Fruit fly (Drosophila melanogaster) whole organism, embryonic: Measurements from ENCODE around the gene CG32432.
A peak's percentile ranks its signal among the peaks of the same experiment; 100 is the strongest.

ENCODE experiments used
- ATbp ChIP-seq: fragments of 200-800 bp; sonication (Bioruptor generic); optimal IDR thresholded peaks from 2 replicates; lab custom pipeline; 2017; ENCODE audit warnings: missing biosample characterization, mild to moderate bottlenecking, missing genetic modification characterization, missing genetic modification reagents
- Aef1 ChIP-seq: fragments of 200-800 bp; sonication (Bioruptor generic); IDR thresholded peaks from 3 replicates; pipeline ENCODE4 v1.3.6; 2022; ENCODE audit warnings: missing biosample characterization, missing genetic modification characterization
- Asciz ChIP-seq: fragments of 200-800 bp; sonication (Bioruptor generic); optimal IDR thresholded peaks from 2 replicates; lab custom pipeline; 2017; ENCODE audit warnings: missing biosample characterization, mild to moderate bottlenecking, missing genetic modification characterization, missing genetic modification reagents
- Awh ChIP-seq: fragments of 200-800 bp; sonication (Bioruptor generic); IDR thresholded peaks from 2 replicates; pipeline ENCODE4, ENCODE4 v1.3.6; 2022; ENCODE audit warnings: missing biosample characterization, missing genetic modification characterization
- BEAF-32 ChIP-seq: fragments of 200-800 bp; sonication (Bioruptor generic); optimal IDR thresholded peaks from 3 replicates; lab custom pipeline; 2017; ENCODE audit warnings: missing biosample characterization, missing genetic modification characterization, mild to moderate bottlenecking, moderate library complexity, missing genetic modification reagents
- BtbVII ChIP-seq: fragments of 200-800 bp; sonication (Bioruptor generic); optimal IDR thresholded peaks from 3 replicates; lab custom pipeline; 2017; ENCODE audit warnings: missing biosample characterization, mild to moderate bottlenecking, missing genetic modification characterization
- CG10209 ChIP-seq: fragments of 200-800 bp; sonication (Bioruptor generic); optimal IDR thresholded peaks from 3 replicates; lab custom pipeline; 2017; ENCODE audit warnings: missing biosample characterization, mild to moderate bottlenecking, missing genetic modification characterization, missing genetic modification reagents
- CG1024 ChIP-seq: fragments of 200-800 bp; sonication (Bioruptor generic); IDR thresholded peaks from 2 replicates; pipeline ENCODE4 v1.3.6; 2022; ENCODE audit warnings: missing biosample characterization, missing genetic modification characterization
- CG10959 ChIP-seq: fragments of 200-800 bp; sonication (Bioruptor generic); IDR thresholded peaks from 2 replicates; pipeline ENCODE4 v1.3.6; 2022; ENCODE audit warnings: missing biosample characterization, missing genetic modification characterization
- CG11696 ChIP-seq: fragments of 200-800 bp; sonication (Bioruptor generic); IDR thresholded peaks from 2 replicates; pipeline ENCODE4 v1.3.6; 2022; ENCODE audit warnings: missing biosample characterization, missing genetic modification characterization
- CG12071 ChIP-seq: fragments of 200-800 bp; sonication (Bioruptor generic); optimal IDR thresholded peaks from 3 replicates; lab custom pipeline; 2018; ENCODE audit warnings: missing biosample characterization, mild to moderate bottlenecking, missing genetic modification characterization
- CG12219 ChIP-seq: fragments of 200-800 bp; sonication (Bioruptor generic); optimal IDR thresholded peaks from 3 replicates; lab custom pipeline; 2018; ENCODE audit warnings: missing biosample characterization, mild to moderate bottlenecking, missing genetic modification characterization
- CG12769 ChIP-seq: fragments of 200-800 bp; sonication (Bioruptor generic); optimal IDR thresholded peaks from 2 replicates; lab custom pipeline; 2019; ENCODE audit warnings: missing biosample characterization, mild to moderate bottlenecking, missing genetic modification characterization, moderate library complexity
- CG15269 ChIP-seq: fragments of 200-800 bp; sonication (Bioruptor generic); optimal IDR thresholded peaks from 2 replicates; lab custom pipeline; 2018; ENCODE audit warnings: missing biosample characterization, mild to moderate bottlenecking, missing genetic modification characterization, moderate library complexity
- CG15514 ChIP-seq: fragments of 200-800 bp; sonication (Bioruptor generic); optimal IDR thresholded peaks from 3 replicates; lab custom pipeline; 2017; ENCODE audit warnings: missing biosample characterization, missing genetic modification characterization, mild to moderate bottlenecking, moderate library complexity, missing genetic modification reagents
- CG17359 ChIP-seq: fragments of 200-800 bp; sonication (Bioruptor generic); optimal IDR thresholded peaks from 3 replicates; lab custom pipeline; 2018; ENCODE audit warnings: missing biosample characterization, mild to moderate bottlenecking, missing genetic modification characterization, moderate library complexity
- CG18599 ChIP-seq: fragments of 200-800 bp; sonication (Bioruptor generic); optimal IDR thresholded peaks from 3 replicates; lab custom pipeline; 2017; ENCODE audit warnings: missing biosample characterization, missing genetic modification characterization, mild to moderate bottlenecking, moderate library complexity, missing genetic modification reagents
- CG2875 ChIP-seq: fragments of 200-800 bp; sonication (Bioruptor generic); optimal IDR thresholded peaks from 2 replicates; lab custom pipeline; 2017; ENCODE audit warnings: missing biosample characterization, mild to moderate bottlenecking, missing genetic modification characterization, missing genetic modification reagents
- CG32532 ChIP-seq: fragments of 200-800 bp; sonication (Bioruptor generic); IDR thresholded peaks from 2 replicates; pipeline ENCODE4 v1.3.6; 2022; ENCODE audit warnings: missing biosample characterization, missing genetic modification characterization
- CG33557 ChIP-seq: fragments of 200-800 bp; sonication (Bioruptor generic); optimal IDR thresholded peaks from 2 replicates; lab custom pipeline; 2019; ENCODE audit warnings: missing biosample characterization, mild to moderate bottlenecking, missing genetic modification characterization, moderate library complexity
- CG42726 ChIP-seq: fragments of 200-800 bp; sonication (Bioruptor generic); IDR thresholded peaks from 2 replicates; pipeline ENCODE4 v1.3.6; 2022; ENCODE audit warnings: missing biosample characterization, missing genetic modification characterization; ENCODE audit not compliant: partially characterized antibody
- CG5245 ChIP-seq: fragments of 200-800 bp; sonication (Bioruptor generic); optimal IDR thresholded peaks from 3 replicates; lab custom pipeline; 2016; ENCODE audit warnings: missing biosample characterization, missing genetic modification characterization
- CG7271 ChIP-seq: fragments of 200-800 bp; sonication (Bioruptor generic); optimal IDR thresholded peaks from 2 replicates; lab custom pipeline; 2018; ENCODE audit warnings: missing biosample characterization, mild to moderate bottlenecking, missing genetic modification characterization, moderate library complexity
- CG8290 ChIP-seq, 3 experiments: fragments of 200-800 bp; sonication (Bioruptor generic); optimal IDR thresholded peaks; 2 replicates each; lab custom pipeline; 2016 to 2019; ENCODE audit warnings: missing biosample characterization in 3 of 3, missing genetic modification characterization in 3 of 3, mild to moderate bottlenecking in 2 of 3, moderate library complexity in 1 of 3
- D ChIP-seq, 2 experiments: fragments of 200-800 bp in 1 of 2; fragments of >200 bp in 1 of 2; sonication (Bioruptor generic) in 1 of 2; optimal IDR thresholded peaks; 2 replicates in 1 of 2; 3 replicates in 1 of 2; lab custom pipeline; 2017; ENCODE audit warnings: mild to moderate bottlenecking in 1 of 2, missing biosample characterization in 1 of 2, missing genetic modification characterization in 1 of 2, missing genetic modification reagents in 1 of 2
- HHEX ChIP-seq: fragments of 200-800 bp; sonication (Bioruptor generic); optimal IDR thresholded peaks from 3 replicates; lab custom pipeline; 2017; ENCODE audit warnings: missing biosample characterization, mild to moderate bottlenecking, missing genetic modification characterization, missing genetic modification reagents
- Meics ChIP-seq: fragments of 200-800 bp; sonication (Bioruptor generic); optimal IDR thresholded peaks from 2 replicates; lab custom pipeline; 2017; ENCODE audit warnings: missing biosample characterization, mild to moderate bottlenecking, missing genetic modification characterization
- Mrtf ChIP-seq: fragments of 200-800 bp; sonication (Bioruptor generic); IDR thresholded peaks from 3 replicates; pipeline ENCODE4 v1.3.6; 2022; ENCODE audit warnings: missing biosample characterization, missing genetic modification characterization
- NC2β ChIP-seq: fragments of 200-800 bp; sonication (Bioruptor generic); optimal IDR thresholded peaks from 2 replicates; lab custom pipeline; 2016; ENCODE audit warnings: missing biosample characterization, missing genetic modification characterization
- Oaz ChIP-seq: fragments of 200-800 bp; sonication (Bioruptor generic); IDR thresholded peaks from 2 replicates; pipeline ENCODE4 v1.3.6; 2022; ENCODE audit warnings: missing biosample characterization, missing genetic modification characterization
- Sox102F ChIP-seq: fragments of 200-800 bp; sonication (Bioruptor generic); optimal IDR thresholded peaks from 2 replicates; lab custom pipeline; 2018; ENCODE audit warnings: missing biosample characterization, mild to moderate bottlenecking, missing genetic modification characterization, moderate library complexity
- ab ChIP-seq: fragments of 200-800 bp; sonication (Bioruptor generic); optimal IDR thresholded peaks from 2 replicates; lab custom pipeline; 2016; ENCODE audit warnings: missing biosample characterization, missing genetic modification characterization
- bcd ChIP-seq: fragments of 200-800 bp; sonication (Bioruptor generic); optimal IDR thresholded peaks from 2 replicates; lab custom pipeline; 2017; ENCODE audit warnings: missing biosample characterization, mild to moderate bottlenecking, missing genetic modification characterization
- caup ChIP-seq: fragments of 200-800 bp; sonication (Bioruptor generic); optimal IDR thresholded peaks from 3 replicates; lab custom pipeline; 2017; ENCODE audit warnings: missing biosample characterization, mild to moderate bottlenecking, missing genetic modification characterization, moderate library complexity; ENCODE audit not compliant: severe bottlenecking
- mld ChIP-seq: fragments of 200-800 bp; sonication (Bioruptor generic); IDR thresholded peaks from 3 replicates; pipeline ENCODE4 v1.3.6; 2022; ENCODE audit warnings: missing biosample characterization, missing genetic modification characterization; ENCODE audit not compliant: partially characterized antibody
- odd ChIP-seq: fragments of 200-800 bp; sonication (Bioruptor generic); optimal IDR thresholded peaks from 2 replicates; lab custom pipeline; 2017; ENCODE audit warnings: missing biosample characterization, mild to moderate bottlenecking, missing genetic modification characterization
- pnt ChIP-seq: fragments of 200-800 bp; sonication (Bioruptor generic); optimal IDR thresholded peaks from 3 replicates; lab custom pipeline; 2016; ENCODE audit warnings: missing biosample characterization, missing genetic modification characterization
- schlank ChIP-seq: fragments of 200-800 bp; sonication (Bioruptor generic); optimal IDR thresholded peaks from 2 replicates; lab custom pipeline; 2018; ENCODE audit warnings: missing biosample characterization, mild to moderate bottlenecking, missing genetic modification characterization
- sens ChIP-seq: fragments of 200-800 bp; sonication (Bioruptor generic); peaks from one replicate; lab custom pipeline; 2016; ENCODE audit warnings: missing biosample characterization, missing genetic modification characterization
- sna ChIP-seq: fragments of 200-800 bp; sonication (Bioruptor generic); IDR thresholded peaks from 2 replicates; pipeline ENCODE4 v1.3.6; 2022; ENCODE audit warnings: missing biosample characterization, missing genetic modification characterization; ENCODE audit not compliant: partially characterized antibody
- unpg ChIP-seq: fragments of 200-800 bp; sonication (Bioruptor generic); optimal IDR thresholded peaks from 3 replicates; lab custom pipeline; 2018; ENCODE audit warnings: missing biosample characterization, mild to moderate bottlenecking, missing genetic modification characterization, moderate library complexity

The CG32432 gene

DNA sequence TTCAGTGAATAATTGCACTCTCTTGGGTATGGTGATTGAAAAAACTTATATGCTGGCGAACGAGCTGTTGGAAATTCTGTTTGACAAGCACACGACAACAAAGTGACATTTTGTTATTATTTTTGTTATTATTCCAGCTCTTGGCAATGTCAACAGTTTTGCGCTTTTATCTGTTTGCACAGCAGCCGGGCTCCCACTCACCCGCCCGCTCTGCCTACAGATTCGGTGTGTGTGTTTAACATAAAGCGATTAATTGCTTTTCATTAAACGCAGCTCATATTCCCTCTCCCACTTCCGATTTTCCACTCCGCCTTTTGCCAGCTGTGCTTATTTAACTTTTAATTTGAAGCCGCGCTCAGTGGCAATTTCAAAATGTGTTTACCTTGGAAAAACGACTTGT is 16.0 kb upstream of the CG32432 start (continued):
- TF ChIP-seq ATbp (GFP tag; lab: Kevin White, UChicago) (peak; percentile 56), CG15514 (GFP tag; lab: Kevin White, UChicago) (peak; percentile 30), Sox102F (peak; percentile 27), BEAF-32 (GFP tag; lab: Kevin White, UChicago) (no peak), BtbVII (GFP tag; lab: Kevin White, UChicago) (no peak), CG18599 (GFP tag; lab: Kevin White, UChicago) (peak; percentile 11), CG10209 (GFP tag; lab: Kevin White, UChicago) (peak; percentile 0), pnt (no peak), HHEX (GFP tag; lab: Kevin White, UChicago) (peak; percentile 4), mld (no peak), CG32532 (GFP tag; lab: Robert Waterston, UW) (no peak), CG7271 (no peak), CG2875 (GFP tag; lab: Kevin White, UChicago) (no peak), ab (GFP tag; lab: Kevin White, UChicago) (no peak), CG12769 (tag; lab: Kevin White, UChicago) (peak; percentile 70), caup (GFP tag; lab: Kevin White, UChicago) (peak; percentile 56), sens (GFP tag; lab: Kevin White, UChicago) (peak; percentile 77), Asciz (GFP tag; lab: Kevin White, UChicago) (peak; percentile 12), CG5245 (no peak), NC2β (GFP tag; lab: Kevin White, UChicago) (no peak), sna (no peak), Awh (0 out of 2 replicates have a peak, but pooled peaks have one; percentile 26), D (optimal IDR thresholded peaks at IDR 0.05; lab: Kevin White, UChicago) (no peak), D (GFP tag; optimal IDR thresholded peaks at IDR 0.05; lab: Kevin White, UChicago) (no peak), unpg (GFP tag; lab: Kevin White, UChicago) (peak; percentile 8), CG1024 (0 out of 2 replicates have a peak, but pooled peaks have one; percentile 11), Meics (GFP tag; lab: Kevin White, UChicago) (peak; percentile 12), CG33557 (GFP tag; lab: Kevin White, UChicago) (no peak), bcd (peak; percentile 33), CG42726 (no peak), schlank (no peak), Oaz (GFP tag; lab: Robert Waterston, UW) (no peak), odd (GFP tag; lab: Kevin White, UChicago) (peak; percentile 4), CG12071 (GFP tag; lab: Kevin White, UChicago) (peak; percentile 13), CG11696 (GFP tag; lab: Robert Waterston, UW) (0 out of 2 replicates have a peak, but pooled peaks have one; percentile 24), Mrtf (peak; percentile 47; the same call in 1 of the 3 replicates), Aef1 (GFP tag; lab: Robert Waterston, UW) (no peak), CG10959 (GFP tag; lab: Robert Waterston, UW) (peak; percentile 33; the same call in 1 of the 2 replicates), CG12219 (GFP tag; lab: Kevin White, UChicago) (no peak), CG8290 (GFP tag; optimal IDR thresholded peaks at IDR 0.05; lab: Kevin White, UChicago) (no peak), CG8290 (tag; optimal IDR thresholded peaks at IDR 0.05; lab: Kevin White, UChicago) (peak in 1 of 2 experiments; percentile 31), CG15269 (tag; lab: Kevin White, UChicago) (no peak), CG17359 (tag; lab: Kevin White, UChicago) (no peak)
